Fruit fly (Drosophila melanogaster) whole organism, adult: ENCODE measurements around the gene CG3355.

Experiments
- CG11617 ChIP-seq: fragments of 200-800 bp; sonication (Bioruptor generic); optimal IDR thresholded peaks from 2 replicates; lab custom pipeline; 2017; ENCODE audit warnings: mild to moderate bottlenecking, missing biosample characterization, missing genetic modification reagents, missing genetic modification characterization
- CG12768 ChIP-seq: fragments of 200-800 bp; sonication (Bioruptor generic); optimal IDR thresholded peaks from 2 replicates; lab custom pipeline; 2017; ENCODE audit warnings: missing biosample characterization, missing genetic modification characterization, mild to moderate bottlenecking, moderate library complexity, missing genetic modification reagents
- CG14711 ChIP-seq: fragments of 200-800 bp; sonication (Bioruptor generic); optimal IDR thresholded peaks from 2 replicates; lab custom pipeline; 2018; ENCODE audit warnings: missing biosample characterization, mild to moderate bottlenecking, missing genetic modification characterization, moderate library complexity
- cnc ChIP-seq, 2 experiments: fragments of >200 bp; optimal IDR thresholded peaks; 2 replicates each; lab custom pipeline; 2017
- ovo ChIP-seq: fragments of 200-800 bp; sonication (Bioruptor generic); optimal IDR thresholded peaks from 2 replicates; lab custom pipeline; 2016; ENCODE audit warnings: missing biosample characterization, missing genetic modification characterization

- TF ChIP-seq cnc (optimal IDR thresholded peaks at IDR 0.05; lab: Kevin White, UChicago) (no peak), CG14711 (tag; lab: Kevin White, UChicago) (no peak), CG11617 (GFP tag; lab: Kevin White, UChicago) (no peak), ovo (GFP tag; lab: Kevin White, UChicago) (no peak), CG12768 (no peak)
These were observed 15.8 kb upstream of the CG3355 start for dm6 chr2L:4635376-4635775.
